Worm (Caenorhabditis elegans): Measurements from ENCODE around the gene tmem-231.
A peak's percentile ranks its signal among the peaks of the same experiment; 100 is the strongest.

Gene tmem-231

ce11 chrIV:8420961-8421360, 5.6 kb upstream of the tmem-231 start, which contains the start of gene M116.5:
Gene M116.5, minus strand, starts transcription at chrIV:8421061.
- TF ChIP-seq mab-5 (tag; optimal IDR thresholded peaks at IDR 0.05) (no peak), nhr-11 (tag; optimal IDR thresholded peaks at IDR 0.05) (no peak), dmd-4 (tag; optimal IDR thresholded peaks at IDR 0.05) (no peak), nhr-6 (tag; optimal IDR thresholded peaks at IDR 0.05) (no peak), sma-9 (GFP tag; optimal IDR thresholded peaks at IDR 0.05) (no peak), sma-9 (tag; optimal IDR thresholded peaks at IDR 0.05) (no peak), blmp-1 (tag; optimal IDR thresholded peaks at IDR 0.05; ENCODE audit: insufficient read depth) (no peak), nhr-25 (tag; optimal IDR thresholded peaks at IDR 0.05) (no peak), ama-1 (optimal IDR thresholded peaks at IDR 0.05) (no peak), ztf-1 (GFP tag; conservative IDR thresholded peaks at IDR 0.05) (no peak), mdl-1 (tag; optimal IDR thresholded peaks at IDR 0.05) (no peak), zag-1 (tag; optimal IDR thresholded peaks at IDR 0.05) (no peak), lin-39 (tag; optimal IDR thresholded peaks at IDR 0.05) (no peak), alr-1 (tag; optimal IDR thresholded peaks at IDR 0.05) (no peak), snpc-4 (tag; optimal IDR thresholded peaks at IDR 0.05) (no peak), sma-3 (GFP tag; optimal IDR thresholded peaks at IDR 0.05) (no peak), crh-2 (tag; optimal IDR thresholded peaks at IDR 0.05) (no peak), gmeb-1 (tag; optimal IDR thresholded peaks at IDR 0.05) (no peak), nhr-12 (tag; optimal IDR thresholded peaks at IDR 0.05) (no peak), F13H6.1 (tag; optimal IDR thresholded peaks at IDR 0.05) (no peak)

- TF ChIP-seq nhr-129 (tag; optimal IDR thresholded peaks at IDR 0.05) (peak; percentile 66), sma-9 (GFP tag; optimal IDR thresholded peaks at IDR 0.05) (peak; percentile 89), sma-9 (tag; optimal IDR thresholded peaks at IDR 0.05) (no peak), gmeb-1 (tag; optimal IDR thresholded peaks at IDR 0.05) (peak; percentile 77), nhr-21 (tag; optimal IDR thresholded peaks at IDR 0.05) (peak; percentile 78), snpc-4 (tag; optimal IDR thresholded peaks at IDR 0.05) (peak; percentile 99), crh-2 (tag; optimal IDR thresholded peaks at IDR 0.05) (peak; percentile 72), nhr-23 (tag; optimal IDR thresholded peaks at IDR 0.05) (no peak), C34F6.9 (tag; optimal IDR thresholded peaks at IDR 0.05) (peak; percentile 60), F13H6.1 (tag; optimal IDR thresholded peaks at IDR 0.05) (peak; percentile 81), lin-13 (GFP tag; optimal IDR thresholded peaks at IDR 0.05) (peak; percentile 65), lsy-2 (tag; optimal IDR thresholded peaks at IDR 0.05) (peak; percentile 82 to 88), sma-3 (GFP tag; optimal IDR thresholded peaks at IDR 0.05) (peak; percentile 95), mab-5 (tag; optimal IDR thresholded peaks at IDR 0.05) (peak; percentile 51), nhr-11 (tag; optimal IDR thresholded peaks at IDR 0.05) (no peak), nhr-77 (tag; optimal IDR thresholded peaks at IDR 0.05) (peak; percentile 18), ceh-16 (tag; optimal IDR thresholded peaks at IDR 0.05) (peak; percentile 45), ZK546.5 (tag; optimal IDR thresholded peaks at IDR 0.05) (no peak), Y55F3AM.14 (GFP tag; optimal IDR thresholded peaks at IDR 0.05) (peak; percentile 81), nhr-237 (tag; optimal IDR thresholded peaks at IDR 0.05) (no peak), aly-2 (tag; optimal IDR thresholded peaks at IDR 0.05) (no peak), peb-1 (tag; optimal IDR thresholded peaks at IDR 0.05) (no peak), lin-39 (tag; optimal IDR thresholded peaks at IDR 0.05) (no peak), ama-1 (optimal IDR thresholded peaks at IDR 0.05) (peak; percentile 98), lin-11 (tag; optimal IDR thresholded peaks at IDR 0.05) (peak; percentile 69), elt-1 (tag; optimal IDR thresholded peaks at IDR 0.05) (no peak), fos-1 (tag; optimal IDR thresholded peaks at IDR 0.05) (peak; percentile 86), ceh-82 (tag; optimal IDR thresholded peaks at IDR 0.05) (no peak), ztf-4 (tag; optimal IDR thresholded peaks at IDR 0.05) (peak; percentile 46), unc-55 (GFP tag; optimal IDR thresholded peaks at IDR 0.05) (peak; percentile 61), nhr-10 (tag; optimal IDR thresholded peaks at IDR 0.05) (peak; percentile 27), unc-62 (GFP tag; optimal IDR thresholded peaks at IDR 0.05) (no peak), nhr-25 (tag; optimal IDR thresholded peaks at IDR 0.05) (peak; percentile 61), unc-39 (tag; optimal IDR thresholded peaks at IDR 0.05) (no peak), skn-1 (tag; optimal IDR thresholded peaks at IDR 0.05) (no peak), nhr-12 (tag; optimal IDR thresholded peaks at IDR 0.05) (no peak), egl-27 (tag; optimal IDR thresholded peaks at IDR 0.05) (peak; percentile 68), ztf-11 (tag; optimal IDR thresholded peaks at IDR 0.05) (no peak), ztf-1 (GFP tag; conservative IDR thresholded peaks at IDR 0.05) (no peak), alr-1 (tag; optimal IDR thresholded peaks at IDR 0.05) (no peak), R02D3.7 (tag; optimal IDR thresholded peaks at IDR 0.05) (peak; percentile 39), nhr-6 (tag; optimal IDR thresholded peaks at IDR 0.05) (peak; percentile 50), blmp-1 (tag; optimal IDR thresholded peaks at IDR 0.05; ENCODE audit: insufficient read depth) (peak; percentile 76), zag-1 (tag; optimal IDR thresholded peaks at IDR 0.05) (no peak), sem-4 (tag; optimal IDR thresholded peaks at IDR 0.05) (peak; percentile 44), mdl-1 (tag; optimal IDR thresholded peaks at IDR 0.05) (peak in 1 of 2 experiments; percentile 39), mbf-1 (tag; optimal IDR thresholded peaks at IDR 0.05) (no peak), dmd-4 (tag; optimal IDR thresholded peaks at IDR 0.05) (no peak), elt-3 (tag; optimal IDR thresholded peaks at IDR 0.05) (no peak)
Observed at ce11 chrIV:8428492-8428891, 1.9 kb downstream of the tmem-231 start.
